Worm (Caenorhabditis elegans) whole organism, mixed stage, embryonic: Measurements from ENCODE around the gene slo-1.

Source experiments
- M03D4.4 ChIP-seq: sonication (generic microtip); optimal IDR thresholded peaks from 2 replicates; lab custom pipeline; 2017; ENCODE audit warnings: mild to moderate bottlenecking, missing genetic modification characterization, missing compliant biosample characterization
- ceh-39 ChIP-seq: fragments of 150-350 bp; optimal IDR thresholded peaks from 2 replicates; lab custom pipeline; 2014; ENCODE audit warnings: missing biosample characterization, missing genetic modification characterization
- ceh-83 ChIP-seq: fragments of 200-800 bp; sonication (Bioruptor generic); optimal IDR thresholded peaks from 2 replicates; lab custom pipeline; 2018; ENCODE audit warnings: mild to moderate bottlenecking, missing genetic modification characterization, missing compliant biosample characterization
- ces-1 ChIP-seq: fragments of 150-350 bp; optimal IDR thresholded peaks from 2 replicates; lab custom pipeline; 2014; ENCODE audit warnings: missing biosample characterization, missing genetic modification reagents, missing genetic modification characterization
- elt-1 ChIP-seq: sonication (generic microtip); optimal IDR thresholded peaks from 2 replicates; lab custom pipeline; 2017; ENCODE audit warnings: missing genetic modification characterization, mild to moderate bottlenecking, missing compliant biosample characterization, antibody characterized with exemption, moderate library complexity, borderline replicate concordance; ENCODE audit not compliant: insufficient read depth
- elt-3 ChIP-seq: fragments of 150-350 bp; optimal IDR thresholded peaks from 2 replicates; lab custom pipeline; 2014; ENCODE audit warnings: missing biosample characterization, missing genetic modification characterization
- flh-1 ChIP-seq: fragments of 200-800 bp; sonication (Bioruptor generic); optimal IDR thresholded peaks from 2 replicates; lab custom pipeline; 2018; ENCODE audit warnings: mild to moderate bottlenecking, missing genetic modification characterization, moderate library complexity, missing compliant biosample characterization
- ham-2 ChIP-seq: fragments of 200-800 bp; sonication (Bioruptor generic); optimal IDR thresholded peaks from 2 replicates; lab custom pipeline; 2018; ENCODE audit warnings: mild to moderate bottlenecking, missing genetic modification characterization, missing compliant biosample characterization
- hlh-1 ChIP-seq: fragments of 150-350 bp; optimal IDR thresholded peaks from 2 replicates; lab custom pipeline; 2014; ENCODE audit warnings: missing biosample characterization, missing genetic modification reagents, missing genetic modification characterization
- lin-32 ChIP-seq: fragments of 200-800 bp; sonication (Bioruptor generic); optimal IDR thresholded peaks from 2 replicates; lab custom pipeline; 2018; ENCODE audit warnings: mild to moderate bottlenecking, missing genetic modification characterization, missing compliant biosample characterization
- nhr-2 ChIP-seq: fragments of 150-350 bp; optimal IDR thresholded peaks from 2 replicates; lab custom pipeline; 2014; ENCODE audit warnings: missing biosample characterization, missing genetic modification characterization
- nhr-76 ChIP-seq: sonication (generic microtip); optimal IDR thresholded peaks from 2 replicates; lab custom pipeline; 2017; ENCODE audit warnings: missing biosample characterization, missing genetic modification characterization
- pha-4 ChIP-seq: fragments of 150-350 bp; optimal IDR thresholded peaks from 2 replicates; lab custom pipeline; 2018; ENCODE audit warnings: missing biosample characterization, missing genetic modification reagents, missing genetic modification characterization
- snpc-4 ChIP-seq: fragments of 150-350 bp; optimal IDR thresholded peaks from 2 replicates; lab custom pipeline; 2014; ENCODE audit warnings: missing biosample characterization, missing genetic modification characterization
- unc-120 ChIP-seq: sonication (generic microtip); optimal IDR thresholded peaks from 2 replicates; lab custom pipeline; 2017; ENCODE audit warnings: missing genetic modification characterization, missing compliant biosample characterization; ENCODE audit not compliant: poor library complexity, severe bottlenecking

Gene slo-1

DNA sequence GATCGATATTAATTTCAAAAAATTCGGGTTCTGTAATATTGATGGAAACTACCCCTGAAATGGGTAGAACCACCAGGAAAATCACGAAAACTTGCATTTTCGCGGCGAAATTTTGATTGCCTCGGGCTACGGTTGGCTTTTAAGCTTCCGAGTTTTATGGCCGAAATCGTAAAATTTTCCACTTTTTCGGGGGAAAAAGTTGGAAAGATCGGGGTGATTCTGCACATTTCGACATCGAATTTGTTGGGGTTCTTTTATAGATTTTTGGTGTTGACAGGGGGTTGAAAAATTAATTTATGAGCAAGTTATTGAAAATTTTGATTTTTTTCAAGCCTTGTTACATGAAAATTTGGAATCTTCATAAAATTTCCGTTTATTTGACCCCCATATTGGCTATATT is 61.7 kb downstream of the slo-1 start, which contains the start of gene Y51A2D.8:
Gene Y51A2D.8, minus strand, starts transcription at position 101 of the 400 bp plus-strand sequence.
- TF ChIP-seq lin-32 (GFP tag; lab: Kevin White, UChicago) (no peak), nhr-2 (no peak), unc-120 (tag; lab: Kevin White, UChicago) (no peak), elt-3 (tag; lab: Kevin White, UChicago) (no peak), snpc-4 (tag; lab: Kevin White, UChicago) (no peak), M03D4.4 (tag; lab: Kevin White, UChicago) (no peak), ceh-83 (GFP tag; lab: Kevin White, UChicago) (no peak), nhr-76 (tag; lab: Kevin White, UChicago) (no peak), ces-1 (no peak), elt-1 (tag; lab: Kevin White, UChicago) (no peak), ham-2 (GFP tag; lab: Kevin White, UChicago) (no peak), ceh-39 (tag; lab: Kevin White, UChicago) (no peak), hlh-1 (tag; lab: Kevin White, UChicago) (no peak), pha-4 (no peak), flh-1 (GFP tag; lab: Kevin White, UChicago) (no peak)

DNA sequence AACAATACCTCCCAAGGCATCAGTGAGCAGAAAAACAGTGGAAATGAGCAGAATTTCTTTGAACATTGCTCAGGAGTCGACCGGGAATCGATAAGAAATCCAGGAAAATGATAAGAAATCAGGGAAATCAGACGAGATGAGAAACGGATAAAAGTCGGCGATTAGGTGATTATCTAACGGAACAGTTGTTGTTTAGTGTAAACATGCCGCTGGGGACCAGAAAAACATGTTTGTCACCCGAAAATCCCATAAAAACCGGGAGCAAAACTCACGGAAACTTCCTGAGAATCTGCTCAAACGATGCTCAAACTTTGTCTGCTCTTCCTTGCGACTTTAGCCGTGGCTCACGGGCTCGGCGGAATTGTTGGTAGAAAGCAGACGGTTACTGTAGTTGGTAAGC is 64.4 kb downstream of the slo-1 start, which contains the start of the genes ttr-24 and ttr-25:
Gene ttr-24, minus strand, starts transcription at position 156 of the 400 bp plus-strand sequence.
Gene ttr-25, plus strand, starts transcription at position 227 of the 400 bp plus-strand sequence.
- TF ChIP-seq hlh-1 (tag; lab: Kevin White, UChicago), result peak; percentile 60
- TF ChIP-seq nhr-76 (tag; lab: Kevin White, UChicago), result no peak
